Worm (Caenorhabditis elegans) whole organism, L4 larva: Measurements from ENCODE around the gene Y102E9.6.

Experiments used
- F10B5.3 ChIP-seq: sonication (generic microtip); optimal IDR thresholded peaks from 2 replicates; lab custom pipeline; 2016; ENCODE audit warnings: mild to moderate bottlenecking, missing genetic modification characterization, missing compliant biosample characterization
- F44E2.7 ChIP-seq: fragments of 200-800 bp; sonication (Bioruptor generic); IDR thresholded peaks from 2 replicates; pipeline ENCODE4 v2.1.2; 2022; ENCODE audit warnings: missing genetic modification characterization, missing compliant biosample characterization
- F49E8.2 ChIP-seq: sonication (generic microtip); optimal IDR thresholded peaks from 2 replicates; lab custom pipeline; 2016; ENCODE audit warnings: missing compliant biosample characterization, mild to moderate bottlenecking, missing genetic modification characterization, borderline replicate concordance
- T20F7.1 ChIP-seq: fragments of 200-800 bp; sonication (Bioruptor generic); optimal IDR thresholded peaks from 2 replicates; lab custom pipeline; 2018; ENCODE audit warnings: mild to moderate bottlenecking, missing genetic modification characterization, missing compliant biosample characterization
- T26A8.4 ChIP-seq: fragments of 200-800 bp; sonication (Bioruptor generic); IDR thresholded peaks from 2 replicates; pipeline ENCODE4 v1.3.6; 2022; ENCODE audit warnings: missing genetic modification characterization, missing compliant biosample characterization
- ZK546.5 ChIP-seq, 2 experiments: sonication (generic microtip); optimal IDR thresholded peaks; 2 replicates each; lab custom pipeline; 2017; ENCODE audit warnings: missing biosample characterization in 2 of 2, missing genetic modification characterization in 2 of 2
- ama-1 ChIP-seq: fragments of 150-350 bp; optimal IDR thresholded peaks from 2 replicates; lab custom pipeline; 2014; ENCODE audit warnings: inconsistent platforms, mixed read lengths
- ceh-32 ChIP-seq: sonication (generic microtip); optimal IDR thresholded peaks from 2 replicates; lab custom pipeline; 2016; ENCODE audit warnings: mild to moderate bottlenecking, missing genetic modification characterization, missing compliant biosample characterization; ENCODE audit not compliant: poor library complexity
- ceh-44 ChIP-seq: fragments of 200-800 bp; sonication (Bioruptor generic); IDR thresholded peaks from 2 replicates; pipeline ENCODE4 v1.3.6; 2022; ENCODE audit warnings: missing genetic modification reagents, missing genetic modification characterization, missing compliant biosample characterization
- ceh-82 ChIP-seq: sonication (generic microtip); optimal IDR thresholded peaks from 2 replicates; lab custom pipeline; 2017; ENCODE audit warnings: missing biosample characterization, missing genetic modification characterization
- cey-2 ChIP-seq: sonication (generic microtip); optimal IDR thresholded peaks from 3 replicates; lab custom pipeline; 2017; ENCODE audit warnings: missing genetic modification characterization, mild to moderate bottlenecking, missing compliant biosample characterization, antibody characterized with exemption, borderline replicate concordance; ENCODE audit not compliant: insufficient read depth
- ctbp-1 ChIP-seq: fragments of 200-800 bp; sonication (Bioruptor generic); IDR thresholded peaks from 2 replicates; pipeline ENCODE4 v1.3.6; 2022; ENCODE audit warnings: missing genetic modification reagents, missing genetic modification characterization, missing compliant biosample characterization
- daf-8 ChIP-seq: fragments of 200-800 bp; sonication (Bioruptor generic); IDR thresholded peaks from 2 replicates; pipeline ENCODE4 v1.3.6; 2022; ENCODE audit warnings: missing genetic modification characterization, missing compliant biosample characterization
- dmd-6 ChIP-seq: fragments of 200-800 bp; sonication (Bioruptor generic); IDR thresholded peaks from 2 replicates; pipeline ENCODE4 v1.3.6; 2022; ENCODE audit warnings: missing genetic modification reagents, missing genetic modification characterization, missing compliant biosample characterization
- dmd-9 ChIP-seq: fragments of 200-800 bp; sonication (Bioruptor generic); IDR thresholded peaks from 2 replicates; pipeline ENCODE4 v1.3.6; 2022; ENCODE audit warnings: missing genetic modification reagents, missing genetic modification characterization, missing compliant biosample characterization
- egl-27 ChIP-seq: sonication (generic microtip); optimal IDR thresholded peaks from 3 replicates; lab custom pipeline; 2017; ENCODE audit warnings: missing biosample characterization, missing genetic modification reagents, missing genetic modification characterization
- egl-43 ChIP-seq: fragments of 200-800 bp; sonication (Bioruptor generic); IDR thresholded peaks from 2 replicates; pipeline ENCODE4 v1.3.6; 2022; ENCODE audit warnings: missing genetic modification reagents, missing genetic modification characterization, missing compliant biosample characterization
- hlh-11 ChIP-seq: fragments of 200-800 bp; sonication (Bioruptor generic); optimal IDR thresholded peaks from 2 replicates; lab custom pipeline; 2018; ENCODE audit warnings: mild to moderate bottlenecking, missing genetic modification characterization, missing compliant biosample characterization
- jun-1 ChIP-seq: fragments of 150-350 bp; optimal IDR thresholded peaks from 2 replicates; lab custom pipeline; 2014; ENCODE audit warnings: missing biosample characterization, missing genetic modification reagents, missing genetic modification characterization
- lim-7 ChIP-seq: fragments of 200-800 bp; sonication (Bioruptor generic); IDR thresholded peaks from 2 replicates; pipeline ENCODE4 v1.3.6; 2022; ENCODE audit warnings: missing genetic modification characterization, missing compliant biosample characterization
- lin-1 ChIP-seq: fragments of 200-800 bp; sonication (Bioruptor generic); IDR thresholded peaks from 2 replicates; pipeline ENCODE4 v1.3.6; 2022; ENCODE audit warnings: missing genetic modification reagents, missing genetic modification characterization, missing compliant biosample characterization
- lin-15B ChIP-seq: fragments of 150-350 bp; sonication (generic microtip); optimal IDR thresholded peaks from 3 replicates; lab custom pipeline; 2014; ENCODE audit warnings: missing biosample characterization, missing genetic modification characterization
- lsy-2 ChIP-seq, 2 experiments: fragments of 150-350 bp in 1 of 2; sonication (generic microtip) in 1 of 2; optimal IDR thresholded peaks; 2 replicates each; lab custom pipeline; 2014 to 2017; ENCODE audit warnings: missing biosample characterization in 2 of 2, missing genetic modification characterization in 2 of 2
- madf-5 ChIP-seq, 2 experiments: fragments of 200-800 bp; sonication (Bioruptor generic); IDR thresholded peaks; 2 replicates each; pipeline ENCODE4 v1.3.6; 2022; ENCODE audit warnings: missing compliant biosample characterization in 2 of 2, missing genetic modification characterization in 2 of 2
- mdl-1 ChIP-seq, 2 experiments: fragments of 150-350 bp in 1 of 2; sonication (generic microtip) in 1 of 2; optimal IDR thresholded peaks; 2 replicates each; lab custom pipeline; 2014 to 2017; ENCODE audit warnings: missing biosample characterization in 2 of 2, missing genetic modification characterization in 2 of 2
- mdt-29 ChIP-seq: fragments of 200-800 bp; sonication (Bioruptor generic); IDR thresholded peaks from 2 replicates; pipeline ENCODE4 v1.3.6; 2022; ENCODE audit warnings: missing genetic modification reagents, missing genetic modification characterization, missing compliant biosample characterization
- mxl-3 ChIP-seq: fragments of 200-800 bp; sonication (Bioruptor generic); optimal IDR thresholded peaks from 2 replicates; lab custom pipeline; 2018; ENCODE audit warnings: mild to moderate bottlenecking, missing genetic modification characterization, missing compliant biosample characterization
- nhr-10 ChIP-seq: fragments of 150-350 bp; optimal IDR thresholded peaks from 2 replicates; lab custom pipeline; 2014; ENCODE audit warnings: missing biosample characterization, missing genetic modification characterization
- nhr-102 ChIP-seq: sonication (generic microtip); optimal IDR thresholded peaks from 2 replicates; lab custom pipeline; 2016; ENCODE audit warnings: mild to moderate bottlenecking, missing genetic modification characterization, moderate library complexity, missing compliant biosample characterization
- nhr-237 ChIP-seq: sonication (generic microtip); optimal IDR thresholded peaks from 2 replicates; lab custom pipeline; 2017; ENCODE audit warnings: missing biosample characterization, missing genetic modification characterization
- nhr-41 ChIP-seq: fragments of 200-800 bp; sonication (Bioruptor generic); IDR thresholded peaks from 2 replicates; pipeline ENCODE4 v1.3.6; 2022; ENCODE audit warnings: missing genetic modification reagents, missing genetic modification characterization, missing compliant biosample characterization
- nhr-48 ChIP-seq: sonication (generic microtip); optimal IDR thresholded peaks from 2 replicates; lab custom pipeline; 2016; ENCODE audit warnings: mild to moderate bottlenecking, missing genetic modification characterization, missing compliant biosample characterization
- php-3 ChIP-seq: fragments of 200-800 bp; sonication (Bioruptor generic); IDR thresholded peaks from 2 replicates; pipeline ENCODE4 v1.3.6; 2022; ENCODE audit warnings: missing genetic modification reagents, missing genetic modification characterization, missing compliant biosample characterization
- set-16 ChIP-seq: fragments of 200-800 bp; sonication (Bioruptor generic); IDR thresholded peaks from 2 replicates; pipeline ENCODE4 v1.3.6; 2022; ENCODE audit warnings: missing genetic modification reagents, missing genetic modification characterization, missing compliant biosample characterization
- snpc-1.2 ChIP-seq: fragments of 200-800 bp; sonication (Bioruptor generic); IDR thresholded peaks from 2 replicates; pipeline ENCODE4 v1.3.6; 2022; ENCODE audit warnings: missing genetic modification reagents, missing genetic modification characterization, missing compliant biosample characterization
- unc-39 ChIP-seq: sonication (generic microtip); optimal IDR thresholded peaks from 2 replicates; lab custom pipeline; 2017; ENCODE audit warnings: missing biosample characterization, missing genetic modification characterization
- zfp-3 ChIP-seq: fragments of 200-800 bp; sonication (Bioruptor generic); conservative IDR thresholded peaks from 2 replicates; pipeline ENCODE4 v1.3.6; 2022; ENCODE audit warnings: missing genetic modification reagents, missing genetic modification characterization, missing compliant biosample characterization
- ztf-11 ChIP-seq: fragments of 150-350 bp; optimal IDR thresholded peaks from 2 replicates; lab custom pipeline; 2014; ENCODE audit warnings: missing biosample characterization, missing genetic modification characterization
- ztf-7 ChIP-seq: fragments of 150-350 bp; optimal IDR thresholded peaks from 2 replicates; lab custom pipeline; 2014; ENCODE audit warnings: missing biosample characterization, missing genetic modification characterization

The Y102E9.6 gene

DNA sequence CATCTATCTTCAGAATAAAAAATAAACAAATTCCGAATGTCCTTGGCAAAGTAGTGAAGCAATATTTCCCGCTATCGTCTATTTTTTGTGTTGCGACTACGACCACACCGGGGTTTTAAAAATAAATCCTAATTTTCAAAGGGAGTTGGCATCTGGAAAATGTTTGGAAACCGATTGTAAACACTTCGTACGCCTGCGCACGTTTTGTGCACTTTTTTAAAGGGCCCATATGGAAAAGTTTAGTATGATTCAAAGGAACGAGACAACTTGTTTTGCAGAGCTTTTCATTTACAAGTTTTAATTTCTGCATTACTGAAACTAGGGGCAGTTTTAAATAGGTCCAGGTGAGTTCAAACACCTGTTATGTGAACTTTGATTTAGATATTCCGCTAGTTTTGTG, 3.6 kb upstream of the Y102E9.6 start:
- no peak for TF ChIP-seq ztf-7
- no peak for TF ChIP-seq egl-43 (GFP tag; lab: Robert Waterston, UW)
- TF ChIP-seq mxl-3 (GFP tag; lab: Kevin White, UChicago) = no peak
- TF ChIP-seq hlh-11 (tag; lab: Kevin White, UChicago) = no peak
- no peak for TF ChIP-seq lsy-2 (tag; optimal IDR thresholded peaks at IDR 0.05; lab: Kevin White, UChicago)
- TF ChIP-seq jun-1 (tag; lab: Kevin White, UChicago) = no peak
- no peak for TF ChIP-seq ctbp-1 (GFP tag; lab: Robert Waterston, UW)
- TF ChIP-seq set-16 (GFP tag; lab: Robert Waterston, UW) = no peak
- TF ChIP-seq dmd-9 = no peak
- no peak for TF ChIP-seq F49E8.2 (tag; lab: Kevin White, UChicago)
- TF ChIP-seq nhr-41 (GFP tag; lab: Robert Waterston, UW) = no peak
- no peak for TF ChIP-seq T20F7.1 (GFP tag; lab: Kevin White, UChicago)
- TF ChIP-seq dmd-6 (GFP tag; lab: Robert Waterston, UW) = no peak
- TF ChIP-seq unc-39 (tag; lab: Kevin White, UChicago) = no peak
- TF ChIP-seq mdl-1 (tag; optimal IDR thresholded peaks at IDR 0.05; lab: Kevin White, UChicago) = no peak
- no peak for TF ChIP-seq snpc-1.2
- TF ChIP-seq lim-7 (GFP tag; lab: Robert Waterston, UW) = no peak

DNA sequence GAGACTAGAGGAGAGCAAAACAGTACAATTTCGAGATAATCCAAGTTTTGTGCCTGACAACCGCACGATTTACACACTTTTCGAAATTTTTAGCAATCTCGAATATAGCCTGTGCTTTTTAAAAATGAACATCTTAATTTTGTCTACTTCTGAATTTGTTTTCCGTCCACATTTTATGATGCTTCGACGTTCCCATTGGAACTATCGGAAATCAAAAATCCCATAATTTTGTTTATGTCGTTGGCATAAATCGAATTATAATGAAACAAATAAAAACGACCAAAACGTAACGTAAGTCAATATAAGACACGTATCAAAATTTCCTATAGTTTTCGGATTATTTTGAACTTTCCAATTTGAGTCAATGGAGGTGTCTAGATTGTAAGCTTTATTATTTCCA, 505 bp upstream of the Y102E9.6 start, which contains the start of gene K07E12.2:
Gene K07E12.2, plus strand, starts transcription at position 301 of the 400 bp plus-strand sequence.
- TF ChIP-seq mdt-29 (no peak), ceh-82 (tag; lab: Kevin White, UChicago) (no peak), nhr-10 (tag; lab: Kevin White, UChicago) (no peak), ceh-32 (tag; lab: Kevin White, UChicago) (no peak), cey-2 (tag; lab: Kevin White, UChicago) (no peak), mxl-3 (GFP tag; lab: Kevin White, UChicago) (no peak), lsy-2 (tag; optimal IDR thresholded peaks at IDR 0.05; lab: Kevin White, UChicago) (no peak), madf-5 (GFP tag; IDR thresholded peaks at IDR 0.05; lab: Robert Waterston, UW) (no peak), daf-8 (GFP tag; lab: Robert Waterston, UW) (no peak), egl-27 (tag; lab: Kevin White, UChicago) (no peak), T20F7.1 (GFP tag; lab: Kevin White, UChicago) (no peak), nhr-48 (tag; lab: Kevin White, UChicago) (no peak), ztf-7 (no peak), T26A8.4 (GFP tag; lab: Robert Waterston, UW) (no peak), nhr-237 (tag; lab: Kevin White, UChicago) (no peak), ztf-11 (tag; lab: Kevin White, UChicago) (no peak), ctbp-1 (GFP tag; lab: Robert Waterston, UW) (no peak), ceh-44 (no peak)

DNA sequence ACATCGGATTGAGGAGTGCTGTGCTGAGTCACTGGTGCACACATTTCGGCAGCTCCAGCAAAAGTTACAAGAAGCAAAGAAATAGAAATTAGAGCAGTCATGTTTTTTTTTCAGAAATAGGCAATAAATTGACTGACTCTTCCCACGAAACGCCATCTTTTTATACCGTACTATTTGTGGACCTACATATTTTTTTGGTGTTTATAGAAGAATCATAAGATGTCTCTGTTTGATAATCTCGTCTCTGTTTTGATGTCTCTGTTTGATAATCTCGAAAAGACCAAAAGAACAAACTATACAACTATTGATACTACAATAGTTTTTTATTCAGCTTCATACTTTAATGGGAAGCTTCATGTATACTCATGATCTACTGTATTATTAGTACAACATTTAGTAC, 2.0 kb downstream of the Y102E9.6 start, which contains the start of gene Y102E9.3:
Gene Y102E9.3, minus strand, starts transcription at position 101 of the 400 bp plus-strand sequence.
- TF ChIP-seq jun-1 (tag; lab: Kevin White, UChicago) = no peak
- no peak for TF ChIP-seq zfp-3 (GFP tag; lab: Robert Waterston, UW)
- TF ChIP-seq ceh-82 (tag; lab: Kevin White, UChicago) = no peak
- no peak for TF ChIP-seq nhr-102 (tag; lab: Kevin White, UChicago)
- TF ChIP-seq unc-39 (tag; lab: Kevin White, UChicago) = no peak
- TF ChIP-seq php-3 (GFP tag; lab: Robert Waterston, UW) = no peak
- no peak for TF ChIP-seq ama-1 (lab: Kevin White, UChicago)
- no peak for TF ChIP-seq dmd-6 (GFP tag; lab: Robert Waterston, UW)
- TF ChIP-seq lin-1 (GFP tag; lab: Robert Waterston, UW) = no peak
- no peak for TF ChIP-seq lin-15B (tag; lab: Kevin White, UChicago)
- no peak for TF ChIP-seq ZK546.5 (tag; optimal IDR thresholded peaks at IDR 0.05; lab: Kevin White, UChicago)
- no peak for TF ChIP-seq nhr-10 (tag; lab: Kevin White, UChicago)
- TF ChIP-seq ceh-32 (tag; lab: Kevin White, UChicago) = no peak
- TF ChIP-seq F44E2.7 = no peak
- TF ChIP-seq F10B5.3 (tag; lab: Kevin White, UChicago) = no peak
